Fruit fly (Drosophila melanogaster) whole organism, embryonic: ENCODE measurements around the gene bab1.
A peak's percentile ranks its signal among the peaks of the same experiment; 100 is the strongest.

Experiments
- Ada2b ChIP-seq: fragments of 200-800 bp; sonication (Bioruptor generic); IDR thresholded peaks from 2 replicates; pipeline ENCODE4 v1.3.6; 2022; ENCODE audit warnings: missing biosample characterization, missing genetic modification characterization
- Atf6 ChIP-seq: fragments of 200-800 bp; sonication (Bioruptor generic); IDR thresholded peaks from 2 replicates; pipeline ENCODE4 v1.3.6; 2022; ENCODE audit warnings: missing biosample characterization, missing genetic modification characterization
- Bteb2 ChIP-seq: fragments of 200-800 bp; sonication (Bioruptor generic); optimal IDR thresholded peaks from 2 replicates; lab custom pipeline; 2016; ENCODE audit warnings: missing biosample characterization, missing genetic modification characterization
- CG10147 ChIP-seq: fragments of 200-800 bp; sonication (Bioruptor generic); optimal IDR thresholded peaks from 2 replicates; lab custom pipeline; 2019; ENCODE audit warnings: missing biosample characterization, mild to moderate bottlenecking, missing genetic modification characterization, moderate library complexity
- CG10565 ChIP-seq: fragments of 200-800 bp; sonication (Bioruptor generic); optimal IDR thresholded peaks from 3 replicates; lab custom pipeline; 2016; ENCODE audit warnings: missing biosample characterization, mild to moderate bottlenecking, missing genetic modification characterization
- CG15601 ChIP-seq: fragments of 200-800 bp; sonication (Bioruptor generic); optimal IDR thresholded peaks from 3 replicates; lab custom pipeline; 2019; ENCODE audit warnings: missing biosample characterization, mild to moderate bottlenecking, missing genetic modification characterization, moderate library complexity
- CG1832 ChIP-seq: fragments of 200-800 bp; sonication (Bioruptor generic); optimal IDR thresholded peaks from 2 replicates; lab custom pipeline; 2017; ENCODE audit warnings: missing biosample characterization, mild to moderate bottlenecking, missing genetic modification characterization, inconsistent platforms
- CG18476 ChIP-seq: fragments of 200-800 bp; sonication (Bioruptor generic); optimal IDR thresholded peaks from 2 replicates; lab custom pipeline; 2016; ENCODE audit warnings: missing biosample characterization, mild to moderate bottlenecking, missing genetic modification characterization
- CG2678 ChIP-seq: fragments of 200-800 bp; sonication (Bioruptor generic); optimal IDR thresholded peaks from 3 replicates; lab custom pipeline; 2019; ENCODE audit warnings: missing biosample characterization, mild to moderate bottlenecking, missing genetic modification characterization, moderate library complexity
- CG2889 ChIP-seq: fragments of 200-800 bp; sonication (Bioruptor generic); IDR thresholded peaks from 3 replicates; pipeline ENCODE4 v1.3.6; 2022; ENCODE audit warnings: missing biosample characterization, missing genetic modification characterization
- CG3065 ChIP-seq: fragments of 200-800 bp; sonication (Bioruptor generic); optimal IDR thresholded peaks from 2 replicates; lab custom pipeline; 2016; ENCODE audit warnings: missing biosample characterization, missing genetic modification characterization
- CG34422 ChIP-seq: fragments of 200-800 bp; sonication (Bioruptor generic); IDR thresholded peaks from 3 replicates; pipeline ENCODE4 v1.3.6; 2022; ENCODE audit warnings: missing biosample characterization, missing genetic modification characterization
- CG4282 ChIP-seq: fragments of 200-800 bp; sonication (Bioruptor generic); optimal IDR thresholded peaks from 2 replicates; lab custom pipeline; 2016; ENCODE audit warnings: missing biosample characterization, missing genetic modification characterization
- CG4730 ChIP-seq: fragments of 200-800 bp; sonication (Bioruptor generic); IDR thresholded peaks from 2 replicates; pipeline ENCODE4 v1.3.6; 2022; ENCODE audit warnings: missing biosample characterization, missing genetic modification characterization
- CG4820 ChIP-seq: fragments of 200-800 bp; sonication (Bioruptor generic); optimal IDR thresholded peaks from 3 replicates; lab custom pipeline; 2016; ENCODE audit warnings: missing biosample characterization, missing genetic modification characterization
- CG6175 ChIP-seq: fragments of 200-800 bp; sonication (Bioruptor generic); IDR thresholded peaks from 3 replicates; pipeline ENCODE4 v1.3.6; 2022; ENCODE audit warnings: missing biosample characterization, missing genetic modification characterization
- CG6254 ChIP-seq: fragments of 200-800 bp; sonication (Bioruptor generic); optimal IDR thresholded peaks from 3 replicates; lab custom pipeline; 2017; ENCODE audit warnings: mild to moderate bottlenecking, missing biosample characterization, missing genetic modification reagents, missing genetic modification characterization
- CG8089 ChIP-seq: fragments of 200-800 bp; sonication (Bioruptor generic); optimal IDR thresholded peaks from 3 replicates; lab custom pipeline; 2016; ENCODE audit warnings: missing biosample characterization, missing genetic modification characterization
- CG8765 ChIP-seq: fragments of 200-800 bp; sonication (Bioruptor generic); IDR thresholded peaks from 2 replicates; pipeline ENCODE4 v1.3.6; 2022; ENCODE audit warnings: missing biosample characterization, missing genetic modification characterization
- CG9727 ChIP-seq: fragments of 200-800 bp; sonication (Bioruptor generic); optimal IDR thresholded peaks from 3 replicates; lab custom pipeline; 2017; ENCODE audit warnings: missing biosample characterization, mild to moderate bottlenecking, missing genetic modification characterization
- CTCF ChIP-seq: fragments of 200-800 bp; sonication (Bioruptor generic); optimal IDR thresholded peaks from 2 replicates; lab custom pipeline; 2017; ENCODE audit warnings: missing biosample characterization, mild to moderate bottlenecking, missing genetic modification characterization, moderate library complexity
- Doc3 ChIP-seq: fragments of 200-800 bp; sonication (Bioruptor generic); IDR thresholded peaks from 3 replicates; pipeline ENCODE4 v1.3.6; 2022; ENCODE audit warnings: missing biosample characterization, missing genetic modification characterization; ENCODE audit not compliant: partially characterized antibody
- H2.0 ChIP-seq: fragments of 200-800 bp; sonication (Bioruptor generic); IDR thresholded peaks from 2 replicates; pipeline ENCODE4 v1.3.6; 2022; ENCODE audit warnings: missing biosample characterization, missing genetic modification characterization
- HHEX ChIP-seq: fragments of 200-800 bp; sonication (Bioruptor generic); optimal IDR thresholded peaks from 3 replicates; lab custom pipeline; 2017; ENCODE audit warnings: missing biosample characterization, mild to moderate bottlenecking, missing genetic modification characterization, missing genetic modification reagents
- HLH54F ChIP-seq: fragments of 200-800 bp; sonication (Bioruptor generic); optimal IDR thresholded peaks from 3 replicates; lab custom pipeline; 2016; ENCODE audit warnings: missing biosample characterization, missing genetic modification characterization
- Hey ChIP-seq: fragments of 200-800 bp; sonication (Bioruptor generic); optimal IDR thresholded peaks from 3 replicates; lab custom pipeline; 2018; ENCODE audit warnings: missing biosample characterization, mild to moderate bottlenecking, missing genetic modification characterization
- HmgD ChIP-seq: fragments of 200-800 bp; sonication (Bioruptor generic); optimal IDR thresholded peaks from 3 replicates; lab custom pipeline; 2016; ENCODE audit warnings: missing biosample characterization, missing genetic modification characterization
- Lhr ChIP-seq: fragments of 200-800 bp; sonication (Bioruptor generic); optimal IDR thresholded peaks from 3 replicates; lab custom pipeline; 2017; ENCODE audit warnings: mild to moderate bottlenecking, missing biosample characterization, missing genetic modification reagents, missing genetic modification characterization
- Oli ChIP-seq: fragments of 200-800 bp; sonication (Bioruptor generic); optimal IDR thresholded peaks from 2 replicates; lab custom pipeline; 2018; ENCODE audit warnings: missing biosample characterization, mild to moderate bottlenecking, missing genetic modification characterization, moderate library complexity
- Opbp ChIP-seq: fragments of 200-800 bp; sonication (Bioruptor generic); IDR thresholded peaks from 3 replicates; pipeline ENCODE4 v1.3.6; 2022; ENCODE audit warnings: missing biosample characterization, missing genetic modification characterization; ENCODE audit not compliant: partially characterized antibody
- Pdp1 ChIP-seq, 2 experiments: fragments of 200-800 bp; sonication (Bioruptor generic); optimal IDR thresholded peaks; 3 replicates each; lab custom pipeline; 2016; ENCODE audit warnings: missing biosample characterization in 2 of 2, missing genetic modification characterization in 2 of 2, mild to moderate bottlenecking in 1 of 2, moderate library complexity in 1 of 2
- Sox102F ChIP-seq: fragments of 200-800 bp; sonication (Bioruptor generic); optimal IDR thresholded peaks from 2 replicates; lab custom pipeline; 2018; ENCODE audit warnings: missing biosample characterization, mild to moderate bottlenecking, missing genetic modification characterization, moderate library complexity
- YL-1 ChIP-seq: fragments of 200-800 bp; sonication (Bioruptor generic); optimal IDR thresholded peaks from 3 replicates; lab custom pipeline; 2017; ENCODE audit warnings: missing biosample characterization, mild to moderate bottlenecking, missing genetic modification characterization
- ase ChIP-seq: fragments of 200-800 bp; sonication (Bioruptor generic); IDR thresholded peaks from 3 replicates; pipeline ENCODE4 v1.3.6; 2022; ENCODE audit warnings: missing biosample characterization, missing genetic modification characterization
- br ChIP-seq: fragments of >200 bp; optimal IDR thresholded peaks from 2 replicates; lab custom pipeline; 2017
- cas ChIP-seq: fragments of 200-800 bp; sonication (Bioruptor generic); IDR thresholded peaks from 2 replicates; pipeline ENCODE4 v1.3.6; 2022; ENCODE audit warnings: missing biosample characterization, missing genetic modification characterization
- cato ChIP-seq: fragments of 200-800 bp; sonication (Bioruptor generic); optimal IDR thresholded peaks from 2 replicates; lab custom pipeline; 2016; ENCODE audit warnings: missing biosample characterization, missing genetic modification characterization, borderline replicate concordance
- eyg ChIP-seq: fragments of 200-800 bp; sonication (Bioruptor generic); optimal IDR thresholded peaks from 3 replicates; lab custom pipeline; 2016; ENCODE audit warnings: missing biosample characterization, missing genetic modification characterization
- insv ChIP-seq, 2 experiments: fragments of 200-800 bp; sonication (Bioruptor generic); optimal IDR thresholded peaks; 3 replicates each; lab custom pipeline; 2016 to 2018; ENCODE audit warnings: missing biosample characterization in 2 of 2, missing genetic modification characterization in 2 of 2
- kni ChIP-seq: fragments of 200-800 bp; sonication (Bioruptor generic); optimal IDR thresholded peaks from 3 replicates; lab custom pipeline; 2017; ENCODE audit warnings: mild to moderate bottlenecking, missing biosample characterization, missing genetic modification reagents, missing genetic modification characterization
- knrl ChIP-seq: fragments of 200-800 bp; sonication (Bioruptor generic); IDR thresholded peaks from 3 replicates; pipeline ENCODE4 v1.3.6; 2022; ENCODE audit warnings: missing biosample characterization, missing genetic modification characterization; ENCODE audit not compliant: partially characterized antibody
- odd ChIP-seq: fragments of 200-800 bp; sonication (Bioruptor generic); optimal IDR thresholded peaks from 2 replicates; lab custom pipeline; 2017; ENCODE audit warnings: missing biosample characterization, mild to moderate bottlenecking, missing genetic modification characterization
- pho ChIP-seq: fragments of 200-800 bp; sonication (Bioruptor generic); optimal IDR thresholded peaks from 2 replicates; lab custom pipeline; 2016; ENCODE audit warnings: missing biosample characterization, missing genetic modification characterization
- pita ChIP-seq: fragments of 200-800 bp; sonication (Bioruptor generic); optimal IDR thresholded peaks from 2 replicates; lab custom pipeline; 2017; ENCODE audit warnings: missing biosample characterization, mild to moderate bottlenecking, missing genetic modification characterization
- schlank ChIP-seq: fragments of 200-800 bp; sonication (Bioruptor generic); optimal IDR thresholded peaks from 2 replicates; lab custom pipeline; 2018; ENCODE audit warnings: missing biosample characterization, mild to moderate bottlenecking, missing genetic modification characterization
- sens ChIP-seq: fragments of 200-800 bp; sonication (Bioruptor generic); peaks from one replicate; lab custom pipeline; 2016; ENCODE audit warnings: missing biosample characterization, missing genetic modification characterization
- tin ChIP-seq: fragments of 200-800 bp; sonication (Bioruptor generic); optimal IDR thresholded peaks from 3 replicates; lab custom pipeline; 2016; ENCODE audit warnings: missing biosample characterization, missing genetic modification characterization
- tup ChIP-seq: fragments of 200-800 bp; sonication (Bioruptor generic); optimal IDR thresholded peaks from 2 replicates; lab custom pipeline; 2016; ENCODE audit warnings: missing biosample characterization, mild to moderate bottlenecking, missing genetic modification characterization, moderate library complexity
- zen ChIP-seq: fragments of 200-800 bp; sonication (Bioruptor generic); optimal IDR thresholded peaks from 3 replicates; lab custom pipeline; 2018; ENCODE audit warnings: missing biosample characterization, mild to moderate bottlenecking, missing genetic modification characterization, moderate library complexity

bab1 gene

dm6 chr3L:1007513-1008459, 93.1 kb downstream of the bab1 start (continued):
- peak; percentile 49 for TF ChIP-seq CG10147
- peak; percentile 97 for TF ChIP-seq sens (GFP tag; lab: Kevin White, UChicago)
- peak; percentile 80 for TF ChIP-seq CG6175 (GFP tag; lab: Robert Waterston, UW)
- TF ChIP-seq CG3065 (GFP tag; lab: Kevin White, UChicago), result no peak
- peak; percentile 65 for TF ChIP-seq CG4730 (GFP tag; lab: Robert Waterston, UW)
- TF ChIP-seq CG1832, result no peak
- TF ChIP-seq cas (GFP tag; lab: Robert Waterston, UW), result peak; percentile 74
- no peak for TF ChIP-seq CTCF (GFP tag; lab: Kevin White, UChicago)
- TF ChIP-seq kni (GFP tag; lab: Kevin White, UChicago), result peak; percentile 35
- peak; percentile 41 for TF ChIP-seq cato (GFP tag; lab: Kevin White, UChicago)
- peak; percentile 8 for TF ChIP-seq CG10565 (GFP tag; lab: Kevin White, UChicago)
- TF ChIP-seq HLH54F (GFP tag; lab: Kevin White, UChicago), result peak; percentile 55
- TF ChIP-seq br (lab: Kevin White, UChicago), result no peak
- no peak for TF ChIP-seq CG8089 (GFP tag; lab: Kevin White, UChicago)
- TF ChIP-seq Sox102F (GFP tag; lab: Kevin White, UChicago), result peak; percentile 82
- TF ChIP-seq knrl (GFP tag; lab: Robert Waterston, UW), result no peak
- TF ChIP-seq odd (GFP tag; lab: Kevin White, UChicago), result peak; percentile 69
- peak; percentile 74 for TF ChIP-seq CG15601 (tag; lab: Kevin White, UChicago)
- peak; percentile 88 for TF ChIP-seq H2.0 (GFP tag; lab: Robert Waterston, UW)
- TF ChIP-seq HmgD (GFP tag; lab: Kevin White, UChicago), result no peak
- TF ChIP-seq insv (GFP tag; optimal IDR thresholded peaks at IDR 0.05; lab: Kevin White, UChicago), result no peak
- no peak for TF ChIP-seq tup (GFP tag; lab: Kevin White, UChicago)
- TF ChIP-seq Ada2b (GFP tag; lab: Robert Waterston, UW), result peak; percentile 89
- peak; percentile 63 for TF ChIP-seq HHEX (GFP tag; lab: Kevin White, UChicago)
- TF ChIP-seq CG6254, result peak; percentile 11
- peak; percentile 10 for TF ChIP-seq YL-1
- TF ChIP-seq Pdp1 (GFP tag; optimal IDR thresholded peaks at IDR 0.05; lab: Kevin White, UChicago), result peak; percentile 54 to 64
- TF ChIP-seq tin (GFP tag; lab: Kevin White, UChicago), result peak; percentile 11
- no peak for TF ChIP-seq eyg (GFP tag; lab: Kevin White, UChicago)
- TF ChIP-seq zen (tag; lab: Kevin White, UChicago), result peak; percentile 22
- peak; percentile 37 for TF ChIP-seq Bteb2 (GFP tag; lab: Kevin White, UChicago)
- peak; percentile 58 for TF ChIP-seq CG9727
- TF ChIP-seq CG34422 (GFP tag; lab: Robert Waterston, UW), result peak; percentile 90
- TF ChIP-seq ase, result peak; percentile 84
- TF ChIP-seq Oli (tag; lab: Kevin White, UChicago), result peak; percentile 85
- peak; percentile 46 for TF ChIP-seq Hey (tag; lab: Kevin White, UChicago)
- TF ChIP-seq CG2889, result peak; percentile 83
- TF ChIP-seq Doc3 (GFP tag; lab: Robert Waterston, UW), result no peak
- TF ChIP-seq CG2678 (tag; lab: Kevin White, UChicago), result peak; percentile 87
- TF ChIP-seq CG8765 (GFP tag; lab: Robert Waterston, UW), result peak; percentile 64; the same call in 1 of the 2 replicates
- peak; percentile 91 for TF ChIP-seq Atf6 (GFP tag; lab: Robert Waterston, UW)
- peak; percentile 40 for TF ChIP-seq CG18476 (GFP tag; lab: Kevin White, UChicago)
- TF ChIP-seq schlank (tag; lab: Kevin White, UChicago), result peak; percentile 57
- no peak for TF ChIP-seq pita (GFP tag; lab: Kevin White, UChicago)
- peak; percentile 49 for TF ChIP-seq pho (GFP tag; lab: Kevin White, UChicago)
- peak; percentile 41 for TF ChIP-seq Lhr (GFP tag; lab: Kevin White, UChicago)
- no peak for TF ChIP-seq Opbp (GFP tag; lab: Robert Waterston, UW)
- TF ChIP-seq CG4820 (GFP tag; lab: Kevin White, UChicago), result peak; percentile 81
- no peak for TF ChIP-seq CG4282 (GFP tag; lab: Kevin White, UChicago)
